Fruit fly (Drosophila melanogaster) S2 (cell line): ENCODE results near the gene ttm2.

Experiments used
- CG8478 ChIP-seq: fragments of >200 bp; optimal IDR thresholded peaks from 2 replicates; lab custom pipeline; 2018
- CTCF ChIP-seq, 2 experiments: fragments of >200 bp; optimal IDR thresholded peaks; 2 replicates each; lab custom pipeline; 2018

Gene ttm2

dm6 chr3L:265808-266207 lies 9.1 kb upstream of the ttm2 start, which contains the start of gene CG34263:
TSS of gene CG34263 (minus strand) at chr3L:265908.
- TF ChIP-seq CG8478, result no peak
- TF ChIP-seq CTCF (optimal IDR thresholded peaks at IDR 0.05; lab: Kevin White, UChicago), result no peak

dm6 chr3L:267083-267482 lies 7.9 kb upstream of the ttm2 start, which contains the start of gene miple1:
TSS of gene miple1 (plus strand) at chr3L:267299.
- TF ChIP-seq CG8478 (no peak), CTCF (optimal IDR thresholded peaks at IDR 0.05; lab: Kevin White, UChicago) (no peak)

dm6 chr3L:267618-268017 lies 7.3 kb upstream of the ttm2 start:
- TF ChIP-seq CG8478 (no peak), CTCF (optimal IDR thresholded peaks at IDR 0.05; lab: Kevin White, UChicago) (no peak)

- TF ChIP-seq CTCF (optimal IDR thresholded peaks at IDR 0.05; lab: Kevin White, UChicago) (no peak), CG8478 (no peak)
Measured at dm6 chr3L:270760-271500, 4.0 kb upstream of the ttm2 start, which contains the start of gene miple2. TSS of gene miple2 (plus strand) at chr3L:271200.

- no peak for TF ChIP-seq CTCF (optimal IDR thresholded peaks at IDR 0.05; lab: Kevin White, UChicago)
- TF ChIP-seq CG8478, result no peak
Measured at dm6 chr3L:271501-272249, 3.3 kb upstream of the ttm2 start.

dm6 chr3L:273291-273690 lies 1.7 kb upstream of the ttm2 start, which contains the start of gene CG32845:
TSS of gene CG32845 (minus strand) at chr3L:273391.
- no peak for TF ChIP-seq CG8478
- no peak for TF ChIP-seq CTCF (optimal IDR thresholded peaks at IDR 0.05; lab: Kevin White, UChicago)

dm6 chr3L:276736-277487 lies 2.0 kb downstream of the ttm2 start, which contains the start of gene RhoGEF3:
TSS of gene RhoGEF3 (plus strand) at chr3L:277437.
- TF ChIP-seq CTCF (optimal IDR thresholded peaks at IDR 0.05; lab: Kevin White, UChicago) (no peak), CG8478 (no peak)

dm6 chr3L:282276-282675 lies 7.3 kb downstream of the ttm2 start:
- TF ChIP-seq CTCF (optimal IDR thresholded peaks at IDR 0.05; lab: Kevin White, UChicago), result no peak
- TF ChIP-seq CG8478, result no peak

dm6 chr3L:284253-284652 lies 9.3 kb downstream of the ttm2 start:
- TF ChIP-seq CTCF (optimal IDR thresholded peaks at IDR 0.05; lab: Kevin White, UChicago), result no peak
- no peak for TF ChIP-seq CG8478

- TF ChIP-seq CG8478 (no peak), CTCF (optimal IDR thresholded peaks at IDR 0.05; lab: Kevin White, UChicago) (no peak)
Measured at dm6 chr3L:291583-292145, 16.7 kb downstream of the ttm2 start.

- TF ChIP-seq CG8478 (no peak), CTCF (optimal IDR thresholded peaks at IDR 0.05; lab: Kevin White, UChicago) (peak; percentile 40 to 48)
Measured at dm6 chr3L:292146-292776, 17.3 kb downstream of the ttm2 start.

dm6 chr3L:294841-295408 lies 20.0 kb downstream of the ttm2 start:
- TF ChIP-seq CG8478 (no peak), CTCF (optimal IDR thresholded peaks at IDR 0.05; lab: Kevin White, UChicago) (no peak)

- no peak for TF ChIP-seq CTCF (optimal IDR thresholded peaks at IDR 0.05; lab: Kevin White, UChicago)
- TF ChIP-seq CG8478, result no peak
Measured at dm6 chr3L:297240-297639, 22.3 kb downstream of the ttm2 start.

- TF ChIP-seq CG8478 (no peak), CTCF (optimal IDR thresholded peaks at IDR 0.05; lab: Kevin White, UChicago) (no peak)
Measured at dm6 chr3L:298459-298858, 23.5 kb downstream of the ttm2 start.
